Worm (Caenorhabditis elegans) whole organism, L2 larva: Measurements from ENCODE around the gene erl-1.
A peak's percentile ranks its signal among the peaks of the same experiment; 100 is the strongest.

Source experiments
- C34F6.9 ChIP-seq: fragments of 150-350 bp; optimal IDR thresholded peaks from 2 replicates; lab custom pipeline; 2014; ENCODE audit warnings: missing biosample characterization, missing genetic modification characterization
- R02D3.7 ChIP-seq: fragments of 150-350 bp; optimal IDR thresholded peaks from 2 replicates; lab custom pipeline; 2014; ENCODE audit warnings: missing biosample characterization, missing genetic modification characterization
- Y55F3AM.14 ChIP-seq: fragments of 200-800 bp; sonication (Bioruptor generic); optimal IDR thresholded peaks from 2 replicates; lab custom pipeline; 2018; ENCODE audit warnings: mild to moderate bottlenecking, missing genetic modification characterization, missing compliant biosample characterization
- alr-1 ChIP-seq: fragments of 150-350 bp; optimal IDR thresholded peaks from 2 replicates; lab custom pipeline; 2014; ENCODE audit warnings: missing biosample characterization, missing genetic modification characterization
- aly-2 ChIP-seq: fragments of 150-350 bp; optimal IDR thresholded peaks from 2 replicates; lab custom pipeline; 2014; ENCODE audit warnings: missing biosample characterization, missing genetic modification characterization
- ceh-82 ChIP-seq: fragments of 150-350 bp; optimal IDR thresholded peaks from 2 replicates; lab custom pipeline; 2014; ENCODE audit warnings: missing biosample characterization, missing genetic modification characterization
- crh-2 ChIP-seq: sonication (generic microtip); optimal IDR thresholded peaks from 2 replicates; lab custom pipeline; 2017; ENCODE audit warnings: missing biosample characterization, missing genetic modification characterization
- dmd-4 ChIP-seq: sonication (generic microtip); optimal IDR thresholded peaks from 2 replicates; lab custom pipeline; 2017; ENCODE audit warnings: missing biosample characterization, missing genetic modification characterization
- egl-27 ChIP-seq: sonication (generic microtip); optimal IDR thresholded peaks from 3 replicates; lab custom pipeline; 2017; ENCODE audit warnings: missing biosample characterization, missing genetic modification reagents, missing genetic modification characterization
- elt-1 ChIP-seq: fragments of 150-350 bp; optimal IDR thresholded peaks from 2 replicates; lab custom pipeline; 2014; ENCODE audit warnings: missing biosample characterization, missing genetic modification characterization
- elt-3 ChIP-seq: sonication (generic microtip); optimal IDR thresholded peaks from 2 replicates; lab custom pipeline; 2017; ENCODE audit warnings: missing biosample characterization, missing genetic modification characterization
- fos-1 ChIP-seq: fragments of 150-350 bp; optimal IDR thresholded peaks from 2 replicates; lab custom pipeline; 2014; ENCODE audit warnings: missing biosample characterization, missing genetic modification characterization
- gmeb-1 ChIP-seq: fragments of 150-350 bp; optimal IDR thresholded peaks from 2 replicates; lab custom pipeline; 2014; ENCODE audit warnings: missing biosample characterization, missing genetic modification characterization
- lin-11 ChIP-seq: fragments of 150-350 bp; sonication (generic microtip); optimal IDR thresholded peaks from 2 replicates; lab custom pipeline; 2014; ENCODE audit warnings: missing biosample characterization, missing genetic modification characterization, inconsistent platforms, mixed read lengths
- lin-13 ChIP-seq: fragments of 150-350 bp; optimal IDR thresholded peaks from 2 replicates; lab custom pipeline; 2014; ENCODE audit warnings: missing biosample characterization, missing genetic modification reagents, missing genetic modification characterization
- lin-39 ChIP-seq: fragments of 150-350 bp; optimal IDR thresholded peaks from 2 replicates; lab custom pipeline; 2014; ENCODE audit warnings: missing biosample characterization, missing genetic modification reagents, missing genetic modification characterization
- lsy-2 ChIP-seq, 2 experiments: fragments of 150-350 bp in 1 of 2; sonication (generic microtip) in 1 of 2; optimal IDR thresholded peaks; 2 replicates each; lab custom pipeline; 2014 to 2017; ENCODE audit warnings: missing biosample characterization in 2 of 2, missing genetic modification characterization in 2 of 2
- mab-5 ChIP-seq: fragments of 150-350 bp; optimal IDR thresholded peaks from 2 replicates; lab custom pipeline; 2014; ENCODE audit warnings: missing biosample characterization, missing genetic modification characterization
- mbf-1 ChIP-seq: sonication (generic microtip); optimal IDR thresholded peaks from 2 replicates; lab custom pipeline; 2017; ENCODE audit warnings: missing biosample characterization, missing genetic modification characterization
- mdl-1 ChIP-seq, 2 experiments: fragments of 150-350 bp in 1 of 2; sonication (generic microtip) in 1 of 2; optimal IDR thresholded peaks; 2 replicates each; lab custom pipeline; 2017; ENCODE audit warnings: missing biosample characterization in 2 of 2, missing genetic modification characterization in 2 of 2
- nhr-129 ChIP-seq: fragments of 150-350 bp; optimal IDR thresholded peaks from 2 replicates; lab custom pipeline; 2014; ENCODE audit warnings: missing biosample characterization, missing genetic modification characterization
- nhr-21 ChIP-seq: fragments of 150-350 bp; optimal IDR thresholded peaks from 2 replicates; lab custom pipeline; 2014; ENCODE audit warnings: missing biosample characterization, missing genetic modification characterization
- nhr-23 ChIP-seq: fragments of 150-350 bp; optimal IDR thresholded peaks from 2 replicates; lab custom pipeline; 2014; ENCODE audit warnings: missing biosample characterization, missing genetic modification reagents, missing genetic modification characterization
- nhr-25 ChIP-seq: fragments of 150-350 bp; sonication (generic microtip); optimal IDR thresholded peaks from 3 replicates; lab custom pipeline; 2014; ENCODE audit warnings: missing biosample characterization, missing genetic modification characterization
- nhr-6 ChIP-seq: fragments of 150-350 bp; optimal IDR thresholded peaks from 2 replicates; lab custom pipeline; 2014; ENCODE audit warnings: missing biosample characterization, missing genetic modification characterization
- nhr-77 ChIP-seq: fragments of 150-350 bp; optimal IDR thresholded peaks from 2 replicates; lab custom pipeline; 2014; ENCODE audit warnings: missing biosample characterization, missing genetic modification characterization
- peb-1 ChIP-seq: fragments of 150-350 bp; optimal IDR thresholded peaks from 2 replicates; lab custom pipeline; 2014; ENCODE audit warnings: missing biosample characterization, missing genetic modification characterization
- sem-4 ChIP-seq: fragments of 150-350 bp; optimal IDR thresholded peaks from 2 replicates; lab custom pipeline; 2014; ENCODE audit warnings: missing biosample characterization, missing genetic modification reagents, missing genetic modification characterization
- skn-1 ChIP-seq: sonication (generic microtip); optimal IDR thresholded peaks from 2 replicates; lab custom pipeline; 2017; ENCODE audit warnings: missing biosample characterization, missing genetic modification characterization
- sma-9 ChIP-seq, 2 experiments: fragments of 150-350 bp in 1 of 2; sonication (generic microtip) in 1 of 2; optimal IDR thresholded peaks; 2 replicates each; lab custom pipeline; 2014 to 2016; ENCODE audit warnings: missing genetic modification characterization in 2 of 2, mild to moderate bottlenecking in 1 of 2, missing biosample characterization in 1 of 2, missing compliant biosample characterization in 1 of 2, missing genetic modification reagents in 1 of 2, moderate library complexity in 1 of 2
- snpc-4 ChIP-seq: fragments of 150-350 bp; optimal IDR thresholded peaks from 2 replicates; lab custom pipeline; 2014; ENCODE audit warnings: missing biosample characterization, missing genetic modification characterization
- unc-39 ChIP-seq: fragments of 150-350 bp; optimal IDR thresholded peaks from 2 replicates; lab custom pipeline; 2014; ENCODE audit warnings: missing biosample characterization, missing genetic modification characterization
- unc-55 ChIP-seq: fragments of 150-350 bp; sonication (generic microtip); optimal IDR thresholded peaks from 3 replicates; lab custom pipeline; 2014; ENCODE audit warnings: missing biosample characterization, missing genetic modification reagents, missing genetic modification characterization
- unc-62 ChIP-seq: fragments of 150-350 bp; optimal IDR thresholded peaks from 2 replicates; lab custom pipeline; 2014; ENCODE audit warnings: missing biosample characterization, missing genetic modification reagents, missing genetic modification characterization
- zag-1 ChIP-seq: fragments of 150-350 bp; optimal IDR thresholded peaks from 2 replicates; lab custom pipeline; 2014; ENCODE audit warnings: missing biosample characterization, missing genetic modification characterization

erl-1 gene

DNA sequence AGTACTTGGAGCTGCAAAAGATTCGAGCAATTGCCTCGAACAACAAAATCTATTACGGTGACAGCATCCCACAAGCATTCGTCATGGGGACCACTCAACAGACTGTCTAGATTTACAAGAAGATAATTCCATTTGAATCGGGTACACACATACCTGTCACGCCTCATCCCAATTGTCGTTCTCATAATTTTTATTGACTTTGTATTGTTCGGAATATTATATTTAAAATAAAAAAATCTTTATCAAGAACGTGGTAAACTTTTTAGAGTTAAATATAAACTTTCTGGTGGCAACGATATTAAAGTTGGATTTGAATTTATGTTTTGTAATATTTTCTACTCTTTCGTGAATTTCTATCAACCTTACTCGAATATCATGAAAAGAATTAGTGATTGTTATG lies 1.4 kb downstream of the erl-1 start, which contains the start of gene C42C1.9:
TSS of gene C42C1.9 (plus strand) at position 301 of the 400 bp plus-strand sequence.
- no peak for TF ChIP-seq mbf-1 (tag; lab: Kevin White, UChicago)
- TF ChIP-seq zag-1 (tag; lab: Kevin White, UChicago): no peak

ce11 chrIV:12290744-12291143 lies 3.0 kb downstream of the erl-1 start, which contains the start of gene C42C1.8:
C42C1.8 (plus strand) TSS chrIV:12291044.
- TF ChIP-seq nhr-21 (tag; lab: Kevin White, UChicago): no peak
- no peak for TF ChIP-seq lsy-2 (tag; optimal IDR thresholded peaks at IDR 0.05; lab: Kevin White, UChicago)
- TF ChIP-seq mbf-1 (tag; lab: Kevin White, UChicago): no peak
- no peak for TF ChIP-seq ceh-82 (tag; lab: Kevin White, UChicago)
- TF ChIP-seq fos-1: no peak

ce11 chrIV:12301161-12301560 lies 13.4 kb downstream of the erl-1 start, which contains the start of gene oac-59:
oac-59 (minus strand) TSS chrIV:12301261.
- TF ChIP-seq crh-2: no peak
- TF ChIP-seq elt-3 (tag; lab: Kevin White, UChicago): no peak
- no peak for TF ChIP-seq unc-39 (tag; lab: Kevin White, UChicago)
- TF ChIP-seq dmd-4 (tag; lab: Kevin White, UChicago): no peak
- TF ChIP-seq sem-4: no peak
- no peak for TF ChIP-seq ceh-82 (tag; lab: Kevin White, UChicago)
- no peak for TF ChIP-seq zag-1 (tag; lab: Kevin White, UChicago)
- TF ChIP-seq nhr-25: no peak
- no peak for TF ChIP-seq snpc-4 (tag; lab: Kevin White, UChicago)
- TF ChIP-seq alr-1: no peak
- no peak for TF ChIP-seq nhr-129
- no peak for TF ChIP-seq lin-13 (GFP tag; lab: Kevin White, UChicago)

DNA sequence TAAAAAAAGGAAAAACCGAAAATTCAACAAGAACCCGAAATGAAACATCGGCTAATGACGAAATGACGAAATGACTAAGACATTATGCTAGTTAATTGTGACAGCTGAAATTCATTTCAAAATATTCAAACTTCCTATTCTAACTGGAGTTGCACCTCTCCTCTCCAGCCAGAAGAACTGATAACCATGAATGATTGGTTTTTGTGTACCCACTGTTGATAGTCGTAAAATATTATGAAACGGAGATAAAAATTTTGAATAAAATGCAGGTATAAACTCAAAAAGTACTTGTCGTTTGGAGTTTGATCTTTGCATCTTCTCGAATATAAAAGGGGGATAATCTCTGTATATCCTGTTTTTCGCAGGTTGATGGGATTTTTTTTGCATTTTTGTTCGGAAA lies 15.2 kb downstream of the erl-1 start:
- TF ChIP-seq fos-1: peak; percentile 60
- no peak for TF ChIP-seq mab-5 (tag; lab: Kevin White, UChicago)
- TF ChIP-seq nhr-77 (tag; lab: Kevin White, UChicago): no peak

DNA sequence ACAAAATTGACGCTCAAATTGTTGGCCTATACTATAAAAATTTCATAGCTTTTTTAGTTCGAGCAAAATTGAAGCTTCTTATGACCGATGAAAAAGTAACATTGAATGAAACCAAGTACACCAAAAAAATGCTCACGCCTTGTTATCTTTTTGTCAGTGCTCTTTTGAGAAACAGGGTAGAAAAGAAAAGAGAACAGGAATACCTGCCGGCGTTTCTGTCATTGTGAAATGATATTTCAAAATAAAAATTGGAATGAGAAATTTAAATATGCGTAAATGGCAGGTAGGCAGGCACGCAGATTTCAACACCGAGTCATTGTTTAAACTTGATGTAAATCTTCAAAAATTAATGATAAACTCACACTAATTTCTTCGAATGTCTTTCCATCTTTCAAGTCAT lies 17.0 kb downstream of the erl-1 start:
- TF ChIP-seq snpc-4 (tag; lab: Kevin White, UChicago) (no peak), nhr-77 (tag; lab: Kevin White, UChicago) (no peak), aly-2 (no peak), nhr-25 (no peak)

DNA sequence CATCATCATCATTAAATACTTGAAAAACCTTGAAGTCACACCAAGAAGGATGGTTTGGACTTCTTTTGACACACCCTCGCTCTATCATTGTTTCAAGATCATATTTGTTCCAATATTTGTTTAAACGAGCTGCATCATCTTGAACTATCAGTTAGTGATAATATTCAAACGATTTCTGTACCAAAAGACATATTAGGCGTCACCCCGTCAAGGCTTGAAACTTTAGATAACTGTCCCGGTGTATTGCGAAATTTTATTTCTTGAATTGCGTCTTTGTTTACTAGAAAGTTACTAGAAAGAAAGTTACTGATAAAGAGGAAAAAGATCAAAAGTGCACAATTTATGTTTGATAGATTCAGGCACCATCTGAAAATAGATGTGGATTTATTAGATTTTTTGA lies 18.2 kb downstream of the erl-1 start:
- no peak for TF ChIP-seq mdl-1 (tag; optimal IDR thresholded peaks at IDR 0.05; lab: Kevin White, UChicago)
- TF ChIP-seq nhr-23 (tag; lab: Kevin White, UChicago): no peak
- no peak for TF ChIP-seq mab-5 (tag; lab: Kevin White, UChicago)
- TF ChIP-seq mbf-1 (tag; lab: Kevin White, UChicago): no peak
- TF ChIP-seq sma-9 (GFP tag; optimal IDR thresholded peaks at IDR 0.05; lab: Kevin White, UChicago): peak; percentile 40
- no peak for TF ChIP-seq sma-9 (tag; optimal IDR thresholded peaks at IDR 0.05; lab: Kevin White, UChicago)
- no peak for TF ChIP-seq lin-39 (tag; lab: Kevin White, UChicago)
- TF ChIP-seq alr-1: no peak
- peak; percentile 89 for TF ChIP-seq fos-1

DNA sequence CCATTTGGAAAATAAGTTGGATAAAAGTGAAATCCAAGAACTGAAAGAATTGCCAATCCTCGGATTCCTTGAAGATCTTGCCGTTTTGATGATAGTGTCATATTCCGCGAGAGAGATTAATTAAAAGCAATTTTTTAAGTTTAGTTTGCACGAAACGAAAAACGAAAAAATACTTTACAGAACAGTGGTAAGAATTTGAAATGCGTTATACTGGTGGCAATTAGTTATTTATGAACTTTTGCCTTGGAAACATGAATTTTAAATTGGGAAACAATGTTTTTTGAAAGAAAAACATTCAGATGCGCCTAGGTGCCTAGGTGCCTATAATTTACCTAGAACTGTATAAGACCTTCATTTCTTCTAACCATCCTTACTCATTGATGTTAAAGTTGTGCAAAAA lies 20.0 kb downstream of the erl-1 start, which contains the start of gene oac-57:
TSS of gene oac-57 (minus strand) at position 101 of the 400 bp plus-strand sequence.
- no peak for TF ChIP-seq unc-55 (GFP tag; lab: Kevin White, UChicago)
- TF ChIP-seq egl-27 (tag; lab: Kevin White, UChicago): no peak
- TF ChIP-seq elt-1 (tag; lab: Kevin White, UChicago): no peak
- no peak for TF ChIP-seq unc-62 (GFP tag; lab: Kevin White, UChicago)
- no peak for TF ChIP-seq snpc-4 (tag; lab: Kevin White, UChicago)
- no peak for TF ChIP-seq Y55F3AM.14
- TF ChIP-seq gmeb-1 (tag; lab: Kevin White, UChicago): no peak
- TF ChIP-seq sma-9 (GFP tag; optimal IDR thresholded peaks at IDR 0.05; lab: Kevin White, UChicago): no peak
- no peak for TF ChIP-seq sma-9 (tag; optimal IDR thresholded peaks at IDR 0.05; lab: Kevin White, UChicago)
- TF ChIP-seq unc-39 (tag; lab: Kevin White, UChicago): no peak
- no peak for TF ChIP-seq R02D3.7
- no peak for TF ChIP-seq C34F6.9 (tag; lab: Kevin White, UChicago)
- TF ChIP-seq lin-11 (tag; lab: Kevin White, UChicago): no peak
- TF ChIP-seq nhr-6 (tag; lab: Kevin White, UChicago): no peak
- TF ChIP-seq peb-1 (tag; lab: Kevin White, UChicago): no peak
- TF ChIP-seq skn-1 (tag; lab: Kevin White, UChicago): no peak
